Fruit fly (Drosophila melanogaster): ENCODE data around the gene lft.

DNA sequence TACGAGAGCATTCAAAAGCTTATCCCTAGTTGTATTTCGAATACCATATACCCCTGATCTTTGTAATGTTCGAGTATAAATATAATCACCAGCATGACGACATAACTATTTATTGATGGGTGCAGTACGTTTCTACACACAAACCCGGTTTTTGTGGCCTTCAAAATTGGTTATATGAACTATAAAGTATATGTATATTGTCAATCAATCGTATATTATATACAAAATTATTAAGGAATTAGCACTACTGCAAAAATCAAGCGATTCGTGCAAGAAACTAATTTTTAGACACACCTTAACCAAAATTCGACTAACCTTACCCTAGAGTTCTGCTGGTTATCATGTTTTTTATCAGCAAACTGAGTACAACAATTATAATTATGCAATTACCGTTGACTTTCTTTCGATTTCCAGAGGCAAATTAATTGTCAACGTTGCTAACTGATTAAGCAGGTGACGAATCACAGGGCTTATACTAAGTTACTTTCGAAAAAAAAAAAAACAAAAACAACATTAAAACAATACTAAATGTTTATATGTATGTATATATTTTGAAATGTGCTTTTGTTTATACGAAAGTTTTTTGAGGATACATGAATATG, 44.0 kb upstream of the lft start:
- TF ChIP-seq CG34367 (tag; optimal IDR thresholded peaks at IDR 0.05) (no peak), rn (GFP tag; IDR thresholded peaks at IDR 0.05) (no peak), gl (tag; optimal IDR thresholded peaks at IDR 0.05) (no peak), CG8301 (tag; optimal IDR thresholded peaks at IDR 0.05) (no peak), EcR (GFP tag; optimal IDR thresholded peaks at IDR 0.05) (no peak), Pif1B (GFP tag; optimal IDR thresholded peaks at IDR 0.05) (no peak), fd96Ca (GFP tag; IDR thresholded peaks at IDR 0.05) (no peak), CG4496 (GFP tag; IDR thresholded peaks at IDR 0.05) (no peak), Snoo (tag; optimal IDR thresholded peaks at IDR 0.05) (no peak), CG13204 (GFP tag; optimal IDR thresholded peaks at IDR 0.05) (no peak), CG9948 (tag; optimal IDR thresholded peaks at IDR 0.05) (no peak), CG10348 (GFP tag; IDR thresholded peaks at IDR 0.05) (no peak), CG17806 (tag; optimal IDR thresholded peaks at IDR 0.05) (no peak), CG14655 (GFP tag; optimal IDR thresholded peaks at IDR 0.05) (no peak)

Measured in whole organism, pupa.